Fruit fly (Drosophila melanogaster): ENCODE measurements around the gene Hez.

DNA sequence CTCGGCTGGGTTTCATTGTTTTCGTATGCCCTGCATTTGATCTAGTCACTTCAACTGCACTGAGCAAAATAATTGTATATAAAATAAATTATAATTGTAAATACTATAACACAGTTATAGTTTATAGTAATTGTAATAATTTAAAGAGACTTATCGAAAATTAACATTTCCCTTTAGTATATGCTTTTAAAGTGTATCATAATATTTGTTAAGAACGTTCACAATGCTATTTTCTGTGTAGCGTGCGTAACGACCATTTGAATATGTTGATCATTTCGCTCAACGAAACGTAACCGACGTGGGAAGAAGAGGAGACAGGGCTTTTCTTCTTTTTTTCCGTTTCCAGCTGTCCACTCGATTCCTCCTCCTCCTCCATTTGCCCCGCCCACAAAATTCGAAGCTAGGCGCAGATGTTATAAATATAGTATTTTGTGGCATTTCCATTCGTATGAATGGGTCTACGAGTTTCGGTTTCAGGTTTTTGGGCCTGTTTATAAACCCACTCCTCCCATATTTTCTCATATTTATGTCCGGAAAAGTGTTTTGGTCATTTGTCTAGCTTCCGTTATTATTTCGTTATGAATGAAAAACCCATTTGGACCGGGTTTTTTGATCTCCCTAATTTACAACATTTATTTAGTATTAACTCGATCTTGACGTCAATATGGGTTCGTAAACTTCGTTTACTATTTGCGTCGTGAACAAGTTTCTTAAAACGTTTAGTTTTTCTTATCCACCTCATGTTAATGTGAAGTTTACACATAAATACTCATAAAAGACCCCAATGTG lies 37.9 kb downstream of the Hez start:
- TF ChIP-seq CG8478 (optimal IDR thresholded peaks at IDR 0.05) (no peak), CTCF (optimal IDR thresholded peaks at IDR 0.05) (no peak)
